Fruit fly (Drosophila melanogaster) whole organism, adult: Measurements from ENCODE around the gene Ir31a.

Experiments
- CG11617 ChIP-seq: fragments of 200-800 bp; sonication (Bioruptor generic); optimal IDR thresholded peaks from 2 replicates; lab custom pipeline; 2017; ENCODE audit warnings: mild to moderate bottlenecking, missing biosample characterization, missing genetic modification reagents, missing genetic modification characterization
- CG14711 ChIP-seq: fragments of 200-800 bp; sonication (Bioruptor generic); optimal IDR thresholded peaks from 2 replicates; lab custom pipeline; 2018; ENCODE audit warnings: missing biosample characterization, mild to moderate bottlenecking, missing genetic modification characterization, moderate library complexity
- CG7101 ChIP-seq: fragments of 200-800 bp; sonication (Bioruptor generic); optimal IDR thresholded peaks from 2 replicates; lab custom pipeline; 2018; ENCODE audit warnings: missing biosample characterization, mild to moderate bottlenecking, missing genetic modification characterization, moderate library complexity
- Hr96 ChIP-seq: fragments of 200-800 bp; sonication (Bioruptor generic); optimal IDR thresholded peaks from 2 replicates; lab custom pipeline; 2016; ENCODE audit warnings: missing biosample characterization, missing genetic modification characterization
- cnc ChIP-seq, 2 experiments: fragments of >200 bp; optimal IDR thresholded peaks; 2 replicates each; lab custom pipeline; 2017
- pad ChIP-seq: fragments of 200-800 bp; sonication (Bioruptor generic); optimal IDR thresholded peaks from 3 replicates; lab custom pipeline; 2017; ENCODE audit warnings: missing biosample characterization, missing genetic modification characterization, mild to moderate bottlenecking, moderate library complexity, missing genetic modification reagents
- tj ChIP-seq: fragments of 200-800 bp; sonication (Bioruptor generic); optimal IDR thresholded peaks from 3 replicates; lab custom pipeline; 2017; ENCODE audit warnings: missing biosample characterization, mild to moderate bottlenecking, missing genetic modification characterization, moderate library complexity
- toe ChIP-seq: fragments of 200-800 bp; sonication (Bioruptor generic); optimal IDR thresholded peaks from 2 replicates; lab custom pipeline; 2016; ENCODE audit warnings: missing biosample characterization, missing genetic modification characterization

- peak; percentile 83 for TF ChIP-seq CG11617
- peak; percentile 42 for TF ChIP-seq pad (GFP tag; lab: Kevin White, UChicago)
- no peak for TF ChIP-seq toe (GFP tag; lab: Kevin White, UChicago)
- TF ChIP-seq CG7101 (tag; lab: Kevin White, UChicago) = peak; percentile 75
- TF ChIP-seq tj (GFP tag; lab: Kevin White, UChicago) = peak; percentile 40
- TF ChIP-seq CG14711 (tag; lab: Kevin White, UChicago) = peak; percentile 93
- no peak for TF ChIP-seq Hr96
- TF ChIP-seq cnc (optimal IDR thresholded peaks at IDR 0.05; lab: Kevin White, UChicago) = no peak
Measured at dm6 chr2L:10430802-10431476, 25.6 kb downstream of the Ir31a start, which contains the start of the genes Bug22 and TfIIB.
